Worm (Caenorhabditis elegans) whole organism, L4/young adult: ENCODE measurements around the gene K08H2.3.

Experiments used
- W03F9.2 ChIP-seq: fragments of 150-350 bp; optimal IDR thresholded peaks from 2 replicates; lab custom pipeline; 2014; ENCODE audit warnings: missing biosample characterization, missing genetic modification characterization
- him-1 ChIP-seq: sonication (generic microtip); optimal IDR thresholded peaks from 2 replicates; lab custom pipeline; 2016; ENCODE audit warnings: missing genotype, missing genetic modification reagents, missing genetic modification characterization, missing compliant biosample characterization

- TF ChIP-seq W03F9.2 (tag; lab: Kevin White, UChicago) (no peak), him-1 (no peak)
Measured at ce11 chrX:13198134-13198533, 39.1 kb upstream of the K08H2.3 start.
